Worm (Caenorhabditis elegans) whole organism, L4/young adult: ENCODE measurements around the gene Y58A7A.1.

Source experiments
- W03F9.2 ChIP-seq: fragments of 150-350 bp; optimal IDR thresholded peaks from 2 replicates; lab custom pipeline; 2014; ENCODE audit warnings: missing biosample characterization, missing genetic modification characterization
- dao-5 ChIP-seq: sonication (generic microtip); optimal IDR thresholded peaks from 2 replicates; lab custom pipeline; 2016; ENCODE audit warnings: missing genotype, missing genetic modification characterization, moderate library complexity, missing compliant biosample characterization
- him-1 ChIP-seq: sonication (generic microtip); optimal IDR thresholded peaks from 2 replicates; lab custom pipeline; 2016; ENCODE audit warnings: missing genotype, missing genetic modification reagents, missing genetic modification characterization, missing compliant biosample characterization

DNA sequence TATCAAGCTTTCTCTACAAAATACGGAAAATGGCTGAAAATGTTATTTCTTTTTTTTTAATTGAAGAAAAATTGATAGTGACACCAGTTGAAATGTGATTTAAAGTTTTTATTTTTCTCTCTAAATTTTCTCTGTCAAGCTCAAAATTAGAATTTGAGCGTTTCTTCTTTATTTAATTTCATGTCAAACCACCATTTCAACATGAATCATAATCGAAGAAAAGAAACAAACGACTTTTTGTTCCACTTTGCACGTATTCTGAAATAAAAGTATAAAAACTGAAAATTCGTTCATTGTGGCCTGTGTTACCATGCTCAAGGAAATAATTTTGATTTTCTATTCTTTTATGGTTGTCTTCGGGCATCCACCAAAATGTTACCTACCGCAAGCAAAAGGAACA, 36.2 kb downstream of the Y58A7A.1 start, which contains the start of gene K11D12.13:
- no peak for TF ChIP-seq W03F9.2 (tag; lab: Kevin White, UChicago)
- TF ChIP-seq him-1: no peak
- no peak for TF ChIP-seq dao-5 (tag; lab: Kevin White, UChicago)
